Fruit fly (Drosophila melanogaster): ENCODE results near the gene SmydA-8.
A peak's percentile ranks its signal among the peaks of the same experiment; 100 is the strongest.

The SmydA-8 gene

DNA sequence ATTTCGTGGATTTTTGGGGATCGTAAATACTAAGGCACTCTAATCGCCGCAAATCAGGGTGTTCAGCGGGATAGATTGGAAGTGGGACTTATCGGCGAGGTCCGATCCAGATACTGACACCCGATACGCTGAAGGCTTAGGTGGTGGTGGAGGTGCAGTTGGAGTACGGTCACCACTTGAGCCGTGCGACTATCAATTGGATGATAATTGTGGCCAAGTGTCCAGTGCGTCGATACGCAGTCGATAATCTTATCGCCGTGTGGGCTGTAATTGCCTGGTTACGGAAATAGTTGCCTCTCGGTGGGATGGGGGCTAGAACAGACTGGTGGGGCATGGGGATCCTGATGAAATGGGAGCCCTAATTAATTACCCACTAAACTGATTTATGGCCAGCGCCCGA lies 14.3 kb downstream of the SmydA-8 start (continued):
- TF ChIP-seq CkIIα-i1 (GFP tag; IDR thresholded peaks at IDR 0.05) (no peak), vfl (GFP tag; optimal IDR thresholded peaks at IDR 0.05) (no peak), chinmo (GFP tag; IDR thresholded peaks at IDR 0.05; ENCODE audit: partially characterized antibody) (peak; percentile 75; the same call in 1 of the 4 replicates), gcm (GFP tag; optimal IDR thresholded peaks at IDR 0.05) (no peak), sug (tag; optimal IDR thresholded peaks at IDR 0.05) (peak; percentile 93), hkb (optimal IDR thresholded peaks at IDR 0.05) (no peak), hkb (GFP tag; IDR thresholded peaks at IDR 0.05) (no peak), lab (GFP tag; optimal IDR thresholded peaks at IDR 0.05) (peak; percentile 2), ab (GFP tag; optimal IDR thresholded peaks at IDR 0.05) (no peak), Usf (GFP tag; optimal IDR thresholded peaks at IDR 0.05) (no peak), CG10654 (GFP tag; optimal IDR thresholded peaks at IDR 0.05) (no peak), ash1 (GFP tag; optimal IDR thresholded peaks at IDR 0.05) (no peak), grn (GFP tag; optimal IDR thresholded peaks at IDR 0.05) (peak; percentile 98), Nf-YA (GFP tag; IDR thresholded peaks at IDR 0.05) (no peak), sima (GFP tag; optimal IDR thresholded peaks at IDR 0.05) (no peak), CG18619 (GFP tag; optimal IDR thresholded peaks at IDR 0.05) (no peak), CG4707 (GFP tag; optimal IDR thresholded peaks at IDR 0.05) (no peak), E2f1 (GFP tag; IDR thresholded peaks at IDR 0.05) (no peak), CG12219 (GFP tag; optimal IDR thresholded peaks at IDR 0.05) (no peak), en (GFP tag; optimal IDR thresholded peaks at IDR 0.05) (no peak), CG17912 (GFP tag; optimal IDR thresholded peaks at IDR 0.05) (no peak), Fer2 (tag; optimal IDR thresholded peaks at IDR 0.05) (no peak), CoRest (tag; optimal IDR thresholded peaks at IDR 0.05) (no peak), CG13775 (GFP tag; optimal IDR thresholded peaks at IDR 0.05) (no peak), CG17802 (tag; optimal IDR thresholded peaks at IDR 0.05) (no peak), ERR (GFP tag; optimal IDR thresholded peaks at IDR 0.05) (no peak), sr (GFP tag; IDR thresholded peaks at IDR 0.05) (no peak), CG3847 (GFP tag; IDR thresholded peaks at IDR 0.05) (no peak), CG11696 (GFP tag; IDR thresholded peaks at IDR 0.05) (no peak), CG6854 (GFP tag; optimal IDR thresholded peaks at IDR 0.05) (no peak), Hey (tag; optimal IDR thresholded peaks at IDR 0.05) (peak; percentile 62), Poxn (GFP tag; IDR thresholded peaks at IDR 0.05) (no peak), CG1647 (GFP tag; optimal IDR thresholded peaks at IDR 0.05) (no peak), NfI (GFP tag; optimal IDR thresholded peaks at IDR 0.05) (no peak), wdn (GFP tag; IDR thresholded peaks at IDR 0.05) (no peak), MBD-R2 (GFP tag; IDR thresholded peaks at IDR 0.05) (no peak), vnd (GFP tag; IDR thresholded peaks at IDR 0.05; ENCODE audit: partially characterized antibody) (peak; percentile 46; the same call in 1 of the 3 replicates), gce (GFP tag; IDR thresholded peaks at IDR 0.05) (no peak), CG15011 (GFP tag; optimal IDR thresholded peaks at IDR 0.05) (no peak), Lim3 (GFP tag; IDR thresholded peaks at IDR 0.05) (no peak), salm (tag; optimal IDR thresholded peaks at IDR 0.05) (no peak), CG18599 (GFP tag; optimal IDR thresholded peaks at IDR 0.05) (peak; percentile 67), twi (tag; optimal IDR thresholded peaks at IDR 0.05) (no peak), Vsx1 (GFP tag; optimal IDR thresholded peaks at IDR 0.05) (peak; percentile 93), nmo (GFP tag; optimal IDR thresholded peaks at IDR 0.05) (no peak), Fer3 (tag; optimal IDR thresholded peaks at IDR 0.05) (no peak), stwl (tag; optimal IDR thresholded peaks at IDR 0.05) (no peak), Camta (GFP tag; optimal IDR thresholded peaks at IDR 0.05) (no peak), CG3407 (GFP tag; optimal IDR thresholded peaks at IDR 0.05) (no peak), dm (GFP tag; optimal IDR thresholded peaks at IDR 0.05) (no peak), Sry-δ (GFP tag; optimal IDR thresholded peaks at IDR 0.05) (no peak), mirr (GFP tag; optimal IDR thresholded peaks at IDR 0.05) (peak; percentile 16)
